Fruit fly (Drosophila melanogaster): ENCODE results near the gene Eip74EF.

Eip74EF gene

dm6 chr3L:17532898-17533700 lies 86.0 kb downstream of the Eip74EF start (continued):
- TF ChIP-seq Gug (GFP tag; IDR thresholded peaks at IDR 0.05) (no peak), CG34406 (GFP tag; optimal IDR thresholded peaks at IDR 0.05) (peak; percentile 42), Ets96B (tag; optimal IDR thresholded peaks at IDR 0.05) (peak; percentile 28), Met (GFP tag; optimal IDR thresholded peaks at IDR 0.05) (peak; percentile 56), Eip75B (GFP tag; optimal IDR thresholded peaks at IDR 0.05) (peak; percentile 57), CG6808 (GFP tag; optimal IDR thresholded peaks at IDR 0.05) (no peak), Sox15 (GFP tag; optimal IDR thresholded peaks at IDR 0.05) (no peak), Hr4 (GFP tag; optimal IDR thresholded peaks at IDR 0.05) (peak; percentile 29), OdsH (GFP tag; optimal IDR thresholded peaks at IDR 0.05) (peak; percentile 70), CG6854 (GFP tag; optimal IDR thresholded peaks at IDR 0.05) (no peak), CG4318 (GFP tag; optimal IDR thresholded peaks at IDR 0.05) (no peak), Eip93F (GFP tag; optimal IDR thresholded peaks at IDR 0.05) (peak; percentile 42), CG8119 (GFP tag; IDR thresholded peaks at IDR 0.05) (no peak), CG15336 (GFP tag; IDR thresholded peaks at IDR 0.05) (no peak; the same call in 1 of the 2 replicates), Eip78C (GFP tag) (peak; percentile 91), CG16779 (tag; optimal IDR thresholded peaks at IDR 0.05) (peak; percentile 55), dac (GFP tag; optimal IDR thresholded peaks at IDR 0.05) (peak; percentile 18), CG7368 (GFP tag; optimal IDR thresholded peaks at IDR 0.05) (no peak), CG1621 (tag; optimal IDR thresholded peaks at IDR 0.05) (peak; percentile 54), CG10631 (GFP tag; optimal IDR thresholded peaks at IDR 0.05) (peak; percentile 76), CG31627 (GFP tag; optimal IDR thresholded peaks at IDR 0.05) (peak; percentile 66), CG6792 (GFP tag; optimal IDR thresholded peaks at IDR 0.05) (peak; percentile 41), Sox14 (GFP tag; optimal IDR thresholded peaks at IDR 0.05) (peak; percentile 57)

- TF ChIP-seq Met (GFP tag; optimal IDR thresholded peaks at IDR 0.05) = peak; percentile 39
- TF ChIP-seq CG15336 (GFP tag; IDR thresholded peaks at IDR 0.05) = peak; percentile 34; the same call in 1 of the 2 replicates
- TF ChIP-seq Hr4 (GFP tag; optimal IDR thresholded peaks at IDR 0.05) = peak; percentile 15
- TF ChIP-seq fkh (GFP tag; optimal IDR thresholded peaks at IDR 0.05) = peak; percentile 21
- TF ChIP-seq CG6163 (GFP tag; IDR thresholded peaks at IDR 0.05) = no peak
- no peak for TF ChIP-seq CG3919 (GFP tag; optimal IDR thresholded peaks at IDR 0.05)
- peak; percentile 33 for TF ChIP-seq Eip78C (GFP tag)
- no peak for TF ChIP-seq pdm3 (GFP tag; optimal IDR thresholded peaks at IDR 0.05)
- no peak for TF ChIP-seq CG11902 (GFP tag; optimal IDR thresholded peaks at IDR 0.05)
- TF ChIP-seq dsx (GFP tag; optimal IDR thresholded peaks at IDR 0.05; ENCODE audit: poor library complexity, severe bottlenecking) = no peak
- no peak for TF ChIP-seq CG6808 (GFP tag; optimal IDR thresholded peaks at IDR 0.05)
Observed at dm6 chr3L:17532197-17532596, 86.9 kb downstream of the Eip74EF start.

dm6 chr3L:17531397-17531796 lies 87.7 kb downstream of the Eip74EF start:
- TF ChIP-seq CG11294 (GFP tag; IDR thresholded peaks at IDR 0.05) (no peak), fd59A (GFP tag; optimal IDR thresholded peaks at IDR 0.05) (no peak), Hr38 (GFP tag; optimal IDR thresholded peaks at IDR 0.05) (no peak), CG3919 (GFP tag; optimal IDR thresholded peaks at IDR 0.05) (no peak), salr (GFP tag; optimal IDR thresholded peaks at IDR 0.05) (no peak), Eip93F (GFP tag; optimal IDR thresholded peaks at IDR 0.05) (no peak), Sox102F (GFP tag; optimal IDR thresholded peaks at IDR 0.05) (no peak), fkh (GFP tag; optimal IDR thresholded peaks at IDR 0.05) (peak; percentile 40), vri (GFP tag; optimal IDR thresholded peaks at IDR 0.05) (peak; percentile 47)

Measured in whole organism, prepupa.